Worm (Caenorhabditis elegans) whole organism, mixed stage, embryonic: ENCODE measurements around the gene syx-5.
A peak's percentile ranks its signal among the peaks of the same experiment; 100 is the strongest.

Source experiments
- M03D4.4 ChIP-seq: sonication (generic microtip); optimal IDR thresholded peaks from 2 replicates; lab custom pipeline; 2017; ENCODE audit warnings: mild to moderate bottlenecking, missing genetic modification characterization, missing compliant biosample characterization
- bed-3 ChIP-seq: fragments of 200-800 bp; sonication (Bioruptor generic); optimal IDR thresholded peaks from 3 replicates; lab custom pipeline; 2018; ENCODE audit warnings: mild to moderate bottlenecking, missing genetic modification characterization, moderate library complexity, missing compliant biosample characterization
- blmp-1 ChIP-seq: fragments of 150-350 bp; optimal IDR thresholded peaks from 2 replicates; lab custom pipeline; 2014; ENCODE audit warnings: missing biosample characterization, missing genetic modification characterization
- ceh-39 ChIP-seq: fragments of 150-350 bp; optimal IDR thresholded peaks from 2 replicates; lab custom pipeline; 2014; ENCODE audit warnings: missing biosample characterization, missing genetic modification characterization
- ceh-43 ChIP-seq: fragments of 200-800 bp; sonication (Bioruptor generic); optimal IDR thresholded peaks from 2 replicates; lab custom pipeline; 2018; ENCODE audit warnings: mild to moderate bottlenecking, missing genetic modification characterization, moderate library complexity, missing compliant biosample characterization
- ceh-83 ChIP-seq: fragments of 200-800 bp; sonication (Bioruptor generic); optimal IDR thresholded peaks from 2 replicates; lab custom pipeline; 2018; ENCODE audit warnings: mild to moderate bottlenecking, missing genetic modification characterization, missing compliant biosample characterization
- cnd-1 ChIP-seq: fragments of 200-800 bp; sonication (Bioruptor generic); optimal IDR thresholded peaks from 2 replicates; lab custom pipeline; 2018; ENCODE audit warnings: mild to moderate bottlenecking, missing genetic modification characterization, missing compliant biosample characterization
- drap-1 ChIP-seq: fragments of 200-800 bp; sonication (Bioruptor generic); optimal IDR thresholded peaks from 3 replicates; lab custom pipeline; 2018; ENCODE audit warnings: mild to moderate bottlenecking, missing genetic modification characterization, missing compliant biosample characterization
- elt-1 ChIP-seq: sonication (generic microtip); optimal IDR thresholded peaks from 2 replicates; lab custom pipeline; 2017; ENCODE audit warnings: missing genetic modification characterization, mild to moderate bottlenecking, missing compliant biosample characterization, antibody characterized with exemption, moderate library complexity, borderline replicate concordance; ENCODE audit not compliant: insufficient read depth
- flh-1 ChIP-seq: fragments of 200-800 bp; sonication (Bioruptor generic); optimal IDR thresholded peaks from 2 replicates; lab custom pipeline; 2018; ENCODE audit warnings: mild to moderate bottlenecking, missing genetic modification characterization, moderate library complexity, missing compliant biosample characterization
- ham-2 ChIP-seq: fragments of 200-800 bp; sonication (Bioruptor generic); optimal IDR thresholded peaks from 2 replicates; lab custom pipeline; 2018; ENCODE audit warnings: mild to moderate bottlenecking, missing genetic modification characterization, missing compliant biosample characterization
- hlh-1 ChIP-seq: fragments of 150-350 bp; optimal IDR thresholded peaks from 2 replicates; lab custom pipeline; 2014; ENCODE audit warnings: missing biosample characterization, missing genetic modification reagents, missing genetic modification characterization
- lin-13 ChIP-seq: fragments of 150-350 bp; optimal IDR thresholded peaks from 2 replicates; lab custom pipeline; 2014; ENCODE audit warnings: missing biosample characterization, missing genetic modification characterization
- lin-32 ChIP-seq: fragments of 200-800 bp; sonication (Bioruptor generic); optimal IDR thresholded peaks from 2 replicates; lab custom pipeline; 2018; ENCODE audit warnings: mild to moderate bottlenecking, missing genetic modification characterization, missing compliant biosample characterization
- lsy-2 ChIP-seq: fragments of 150-350 bp; optimal IDR thresholded peaks from 2 replicates; lab custom pipeline; 2014; ENCODE audit warnings: missing biosample characterization, missing genetic modification characterization
- mab-5 ChIP-seq: fragments of 150-350 bp; optimal IDR thresholded peaks from 2 replicates; lab custom pipeline; 2014; ENCODE audit warnings: missing biosample characterization, missing genetic modification characterization
- mep-1 ChIP-seq: fragments of 150-350 bp; optimal IDR thresholded peaks from 2 replicates; lab custom pipeline; 2017; ENCODE audit warnings: missing biosample characterization, missing genetic modification reagents, missing genetic modification characterization, inconsistent platforms
- mls-2 ChIP-seq: sonication (generic microtip); optimal IDR thresholded peaks from 2 replicates; lab custom pipeline; 2016; ENCODE audit warnings: mild to moderate bottlenecking, missing genetic modification characterization, moderate library complexity, missing compliant biosample characterization
- nhr-12 ChIP-seq: fragments of 150-350 bp; optimal IDR thresholded peaks from 2 replicates; lab custom pipeline; 2014; ENCODE audit warnings: missing biosample characterization, missing genetic modification characterization
- nhr-2 ChIP-seq: fragments of 150-350 bp; optimal IDR thresholded peaks from 2 replicates; lab custom pipeline; 2014; ENCODE audit warnings: missing biosample characterization, missing genetic modification characterization
- nhr-28 ChIP-seq: fragments of 150-350 bp; optimal IDR thresholded peaks from 2 replicates; lab custom pipeline; 2014; ENCODE audit warnings: missing biosample characterization, missing genetic modification characterization
- nhr-76 ChIP-seq: sonication (generic microtip); optimal IDR thresholded peaks from 2 replicates; lab custom pipeline; 2017; ENCODE audit warnings: missing biosample characterization, missing genetic modification characterization
- pha-4 ChIP-seq: fragments of 150-350 bp; optimal IDR thresholded peaks from 2 replicates; lab custom pipeline; 2018; ENCODE audit warnings: missing biosample characterization, missing genetic modification reagents, missing genetic modification characterization
- sem-2 ChIP-seq: fragments of 200-800 bp; sonication (Bioruptor generic); optimal IDR thresholded peaks from 2 replicates; lab custom pipeline; 2018; ENCODE audit warnings: mild to moderate bottlenecking, missing genetic modification characterization, missing compliant biosample characterization
- sptf-1 ChIP-seq: sonication (generic microtip); optimal IDR thresholded peaks from 2 replicates; lab custom pipeline; 2017; ENCODE audit warnings: mild to moderate bottlenecking, missing genetic modification characterization, moderate library complexity, missing compliant biosample characterization
- tbx-8 ChIP-seq: fragments of 200-800 bp; sonication (Bioruptor generic); optimal IDR thresholded peaks from 2 replicates; lab custom pipeline; 2018; ENCODE audit warnings: mild to moderate bottlenecking, missing genetic modification characterization, moderate library complexity, missing compliant biosample characterization
- unc-120 ChIP-seq: sonication (generic microtip); optimal IDR thresholded peaks from 2 replicates; lab custom pipeline; 2017; ENCODE audit warnings: missing genetic modification characterization, missing compliant biosample characterization; ENCODE audit not compliant: poor library complexity, severe bottlenecking
- unc-39 ChIP-seq: fragments of 150-350 bp; optimal IDR thresholded peaks from 2 replicates; lab custom pipeline; 2014; ENCODE audit warnings: missing biosample characterization, missing genetic modification characterization
- unc-62 ChIP-seq: fragments of 150-350 bp; optimal IDR thresholded peaks from 2 replicates; lab custom pipeline; 2014; ENCODE audit warnings: missing biosample characterization, missing genetic modification reagents, missing genetic modification characterization
- zip-8 ChIP-seq: fragments of 150-350 bp; optimal IDR thresholded peaks from 2 replicates; lab custom pipeline; 2014; ENCODE audit warnings: missing biosample characterization, missing genetic modification characterization
- ztf-11 ChIP-seq: fragments of 150-350 bp; optimal IDR thresholded peaks from 2 replicates; lab custom pipeline; 2014; ENCODE audit warnings: missing biosample characterization, missing genetic modification characterization

Gene syx-5

ce11 chrV:11760371-11760770, 4.3 kb upstream of the syx-5 start, which contains the start of gene T04F3.5:
Gene T04F3.5 (plus strand): TSS chrV:11760671.
- TF ChIP-seq zip-8 (tag; lab: Kevin White, UChicago) (no peak), lin-32 (GFP tag; lab: Kevin White, UChicago) (no peak), nhr-2 (tag; lab: Kevin White, UChicago) (no peak), nhr-28 (tag; lab: Kevin White, UChicago) (no peak), nhr-76 (tag; lab: Kevin White, UChicago) (no peak), bed-3 (GFP tag; lab: Kevin White, UChicago) (no peak), tbx-8 (GFP tag; lab: Kevin White, UChicago) (no peak), ztf-11 (tag; lab: Kevin White, UChicago) (no peak), elt-1 (tag; lab: Kevin White, UChicago) (no peak), mep-1 (tag; lab: Kevin White, UChicago) (no peak), pha-4 (tag; lab: Kevin White, UChicago) (no peak), lin-13 (no peak)

DNA sequence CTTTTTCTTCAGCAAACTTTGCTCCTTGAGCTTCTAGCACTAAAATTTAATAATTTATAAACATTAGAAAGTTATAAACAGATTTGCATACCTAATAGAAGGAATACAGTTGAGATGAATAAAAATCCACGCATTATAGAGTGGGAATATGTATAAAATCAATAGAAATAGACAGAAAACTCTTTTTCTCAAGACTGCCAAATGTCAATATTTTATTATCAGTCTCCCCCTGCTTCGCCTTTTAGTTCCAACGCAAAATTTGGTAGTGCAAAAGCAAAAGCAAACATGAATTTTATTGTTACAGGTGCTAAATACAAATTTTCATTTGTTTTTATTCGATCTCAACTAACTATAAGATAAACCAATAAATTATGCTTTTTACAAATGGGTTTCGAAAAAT, 1.8 kb upstream of the syx-5 start, which contains the start of gene T04F3.4:
TSS of gene T04F3.4 (minus strand) at position 187 of the 400 bp plus-strand sequence.
- TF ChIP-seq ceh-83 (GFP tag; lab: Kevin White, UChicago) (no peak), drap-1 (GFP tag; lab: Kevin White, UChicago) (no peak), cnd-1 (tag; lab: Kevin White, UChicago) (no peak), nhr-12 (no peak), M03D4.4 (tag; lab: Kevin White, UChicago) (no peak), sem-2 (GFP tag; lab: Kevin White, UChicago) (no peak), ztf-11 (tag; lab: Kevin White, UChicago) (no peak), hlh-1 (tag; lab: Kevin White, UChicago) (no peak), nhr-2 (tag; lab: Kevin White, UChicago) (no peak), ceh-43 (no peak), sptf-1 (tag; lab: Kevin White, UChicago) (no peak), lin-32 (GFP tag; lab: Kevin White, UChicago) (no peak), mab-5 (tag; lab: Kevin White, UChicago) (no peak)

DNA sequence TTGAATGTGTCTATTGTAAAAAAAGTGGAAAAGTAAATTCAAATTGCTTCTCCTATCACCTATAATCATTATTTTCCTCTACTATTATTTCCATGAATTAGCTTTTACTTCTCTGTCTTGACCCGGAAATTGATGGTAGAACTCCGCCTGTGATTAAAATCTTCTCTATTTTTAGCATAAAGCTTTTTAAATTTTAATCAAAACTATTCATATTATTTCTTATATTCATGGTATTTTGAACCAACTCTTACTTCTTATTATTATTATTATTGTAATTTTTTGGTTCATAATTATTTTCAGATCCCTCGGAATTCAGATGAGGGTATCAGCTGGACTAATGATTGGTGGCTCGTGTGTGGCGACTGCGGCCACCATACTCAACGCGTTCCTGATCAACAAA, 2.3 kb downstream of the syx-5 start, which contains the start of gene sel-11:
TSS of gene sel-11 (plus strand) at position 301 of the 400 bp plus-strand sequence.
- TF ChIP-seq unc-39 (tag; lab: Kevin White, UChicago) (no peak), nhr-12 (no peak), sptf-1 (tag; lab: Kevin White, UChicago) (no peak), nhr-28 (tag; lab: Kevin White, UChicago) (no peak), unc-120 (tag; lab: Kevin White, UChicago) (no peak), mab-5 (tag; lab: Kevin White, UChicago) (no peak), lsy-2 (tag; lab: Kevin White, UChicago) (no peak), mls-2 (tag; lab: Kevin White, UChicago) (no peak), lin-32 (GFP tag; lab: Kevin White, UChicago) (no peak), M03D4.4 (tag; lab: Kevin White, UChicago) (no peak), cnd-1 (tag; lab: Kevin White, UChicago) (no peak), sem-2 (GFP tag; lab: Kevin White, UChicago) (no peak)

- no peak for TF ChIP-seq ceh-39 (tag; lab: Kevin White, UChicago)
- TF ChIP-seq drap-1 (GFP tag; lab: Kevin White, UChicago): no peak
- no peak for TF ChIP-seq flh-1 (GFP tag; lab: Kevin White, UChicago)
- no peak for TF ChIP-seq tbx-8 (GFP tag; lab: Kevin White, UChicago)
- TF ChIP-seq blmp-1 (tag; lab: Kevin White, UChicago): no peak
- no peak for TF ChIP-seq elt-1 (tag; lab: Kevin White, UChicago)
- TF ChIP-seq zip-8 (tag; lab: Kevin White, UChicago): no peak
- no peak for TF ChIP-seq nhr-2 (tag; lab: Kevin White, UChicago)
These were observed 4.9 kb downstream of the syx-5 start for ce11 chrV:11769646-11770045.

DNA sequence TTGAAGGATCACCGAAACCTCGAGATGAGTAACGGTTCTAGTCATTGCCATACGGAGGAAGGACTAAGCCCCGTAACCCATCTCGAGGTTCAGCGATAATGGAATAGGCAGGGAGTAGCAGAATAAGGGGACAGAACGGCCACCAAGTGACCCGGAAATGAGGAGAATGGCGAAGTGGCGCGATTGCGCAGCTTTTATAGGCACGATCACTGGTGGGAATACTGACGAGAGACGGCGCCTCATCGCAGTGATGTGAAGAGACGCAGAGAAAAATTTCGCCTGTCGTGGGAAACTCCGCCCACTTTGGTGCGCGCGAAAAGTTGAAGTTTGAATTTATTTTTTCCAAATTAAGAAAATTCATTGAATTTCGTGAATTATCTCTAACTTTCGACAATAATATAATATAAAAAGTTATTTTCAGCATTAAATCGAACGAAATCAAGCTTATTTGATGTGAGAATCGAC, 5.4 kb downstream of the syx-5 start, which contains the start of gene F55A11.4:
TSS of gene F55A11.4 (plus strand) at position 415 of the 465 bp plus-strand sequence.
- TF ChIP-seq bed-3 (GFP tag; lab: Kevin White, UChicago): no peak
- no peak for TF ChIP-seq unc-39 (tag; lab: Kevin White, UChicago)
- peak; percentile 19 for TF ChIP-seq drap-1 (GFP tag; lab: Kevin White, UChicago)
- no peak for TF ChIP-seq ceh-83 (GFP tag; lab: Kevin White, UChicago)
- no peak for TF ChIP-seq ceh-43
- TF ChIP-seq elt-1 (tag; lab: Kevin White, UChicago): no peak
- peak; percentile 34 for TF ChIP-seq ham-2 (GFP tag; lab: Kevin White, UChicago)
- TF ChIP-seq nhr-28 (tag; lab: Kevin White, UChicago): no peak
- no peak for TF ChIP-seq M03D4.4 (tag; lab: Kevin White, UChicago)
- no peak for TF ChIP-seq unc-62
- no peak for TF ChIP-seq nhr-76 (tag; lab: Kevin White, UChicago)
- peak; percentile 25 for TF ChIP-seq unc-120 (tag; lab: Kevin White, UChicago)
- TF ChIP-seq hlh-1 (tag; lab: Kevin White, UChicago): no peak
